Worm (Caenorhabditis elegans) whole organism, L2 larva: Measurements from ENCODE around the gene T12G3.4.

Source experiments
- R02D3.7 ChIP-seq: fragments of 150-350 bp; optimal IDR thresholded peaks from 2 replicates; lab custom pipeline; 2014; ENCODE audit warnings: missing biosample characterization, missing genetic modification characterization
- nhr-77 ChIP-seq: fragments of 150-350 bp; optimal IDR thresholded peaks from 2 replicates; lab custom pipeline; 2014; ENCODE audit warnings: missing biosample characterization, missing genetic modification characterization
- unc-39 ChIP-seq: fragments of 150-350 bp; optimal IDR thresholded peaks from 2 replicates; lab custom pipeline; 2014; ENCODE audit warnings: missing biosample characterization, missing genetic modification characterization
- unc-62 ChIP-seq: fragments of 150-350 bp; optimal IDR thresholded peaks from 2 replicates; lab custom pipeline; 2014; ENCODE audit warnings: missing biosample characterization, missing genetic modification reagents, missing genetic modification characterization
- zag-1 ChIP-seq: fragments of 150-350 bp; optimal IDR thresholded peaks from 2 replicates; lab custom pipeline; 2014; ENCODE audit warnings: missing biosample characterization, missing genetic modification characterization

ce11 chrIV:12088898-12089297 lies 40.8 kb downstream of the T12G3.4 start:
- TF ChIP-seq R02D3.7: no peak
- no peak for TF ChIP-seq nhr-77 (tag; lab: Kevin White, UChicago)
- TF ChIP-seq unc-39 (tag; lab: Kevin White, UChicago): no peak
- TF ChIP-seq unc-62 (GFP tag; lab: Kevin White, UChicago): no peak
- no peak for TF ChIP-seq zag-1 (tag; lab: Kevin White, UChicago)
